Fruit fly (Drosophila melanogaster) whole organism, embryonic: ENCODE data around the gene tex.

Experiments
- ATbp ChIP-seq: fragments of 200-800 bp; sonication (Bioruptor generic); optimal IDR thresholded peaks from 2 replicates; lab custom pipeline; 2017; ENCODE audit warnings: missing biosample characterization, mild to moderate bottlenecking, missing genetic modification characterization, missing genetic modification reagents
- Asciz ChIP-seq: fragments of 200-800 bp; sonication (Bioruptor generic); optimal IDR thresholded peaks from 2 replicates; lab custom pipeline; 2017; ENCODE audit warnings: missing biosample characterization, mild to moderate bottlenecking, missing genetic modification characterization, missing genetic modification reagents
- Blimp-1 ChIP-seq: fragments of 200-800 bp; sonication (Bioruptor generic); optimal IDR thresholded peaks from 3 replicates; lab custom pipeline; 2018; ENCODE audit warnings: missing biosample characterization, missing genetic modification characterization, mild to moderate bottlenecking, moderate library complexity, missing genetic modification reagents
- CG10209 ChIP-seq: fragments of 200-800 bp; sonication (Bioruptor generic); optimal IDR thresholded peaks from 3 replicates; lab custom pipeline; 2017; ENCODE audit warnings: missing biosample characterization, mild to moderate bottlenecking, missing genetic modification characterization, missing genetic modification reagents
- CG10366 ChIP-seq: fragments of 200-800 bp; sonication (Bioruptor generic); IDR thresholded peaks from 2 replicates; pipeline ENCODE4 v1.3.6; 2022; ENCODE audit warnings: missing biosample characterization, missing genetic modification characterization
- CG11723 ChIP-seq: fragments of 200-800 bp; sonication (Bioruptor generic); optimal IDR thresholded peaks from 2 replicates; lab custom pipeline; 2017; ENCODE audit warnings: missing biosample characterization, mild to moderate bottlenecking, missing genetic modification characterization
- CG12071 ChIP-seq: fragments of 200-800 bp; sonication (Bioruptor generic); optimal IDR thresholded peaks from 3 replicates; lab custom pipeline; 2018; ENCODE audit warnings: missing biosample characterization, mild to moderate bottlenecking, missing genetic modification characterization
- CG12104 ChIP-seq: fragments of 200-800 bp; sonication (Bioruptor generic); optimal IDR thresholded peaks from 3 replicates; lab custom pipeline; 2016; ENCODE audit warnings: missing biosample characterization, missing genetic modification characterization
- CG12219 ChIP-seq: fragments of 200-800 bp; sonication (Bioruptor generic); optimal IDR thresholded peaks from 3 replicates; lab custom pipeline; 2018; ENCODE audit warnings: missing biosample characterization, mild to moderate bottlenecking, missing genetic modification characterization
- CG12391 ChIP-seq: fragments of 200-800 bp; sonication (Bioruptor generic); optimal IDR thresholded peaks from 3 replicates; lab custom pipeline; 2018; ENCODE audit warnings: missing biosample characterization, mild to moderate bottlenecking, missing genetic modification characterization, moderate library complexity
- CG12659 ChIP-seq: fragments of 200-800 bp; sonication (Bioruptor generic); optimal IDR thresholded peaks from 3 replicates; lab custom pipeline; 2017; ENCODE audit warnings: mild to moderate bottlenecking, missing biosample characterization, missing genetic modification reagents, missing genetic modification characterization
- CG13296 ChIP-seq: fragments of 200-800 bp; sonication (Bioruptor generic); optimal IDR thresholded peaks from 3 replicates; lab custom pipeline; 2018; ENCODE audit warnings: missing biosample characterization, mild to moderate bottlenecking, missing genetic modification characterization
- CG13624 ChIP-seq: fragments of 200-800 bp; sonication (Bioruptor generic); optimal IDR thresholded peaks from 2 replicates; lab custom pipeline; 2016; ENCODE audit warnings: missing biosample characterization, missing genetic modification characterization
- CG14667 ChIP-seq: fragments of 200-800 bp; sonication (Bioruptor generic); IDR thresholded peaks from 2 replicates; pipeline ENCODE4 v1.3.6; 2022; ENCODE audit warnings: missing biosample characterization, missing genetic modification characterization
- CG14710 ChIP-seq: fragments of 200-800 bp; sonication (Bioruptor generic); optimal IDR thresholded peaks from 3 replicates; lab custom pipeline; 2019; ENCODE audit warnings: missing biosample characterization, mild to moderate bottlenecking, missing genetic modification characterization, moderate library complexity
- CG15011 ChIP-seq: fragments of 200-800 bp; sonication (Bioruptor generic); optimal IDR thresholded peaks from 3 replicates; lab custom pipeline; 2018; ENCODE audit warnings: missing biosample characterization, mild to moderate bottlenecking, missing genetic modification characterization
- CG17912 ChIP-seq: fragments of 200-800 bp; sonication (Bioruptor generic); optimal IDR thresholded peaks from 2 replicates; lab custom pipeline; 2018; ENCODE audit warnings: missing biosample characterization, mild to moderate bottlenecking, missing genetic modification characterization
- CG2120 ChIP-seq: fragments of 200-800 bp; sonication (Bioruptor generic); optimal IDR thresholded peaks from 3 replicates; lab custom pipeline; 2016; ENCODE audit warnings: missing biosample characterization, missing genetic modification characterization
- CG30403 ChIP-seq: fragments of 200-800 bp; sonication (Bioruptor generic); optimal IDR thresholded peaks from 3 replicates; lab custom pipeline; 2016; ENCODE audit warnings: missing biosample characterization, missing genetic modification characterization
- CG31365 ChIP-seq: fragments of 200-800 bp; sonication (Bioruptor generic); optimal IDR thresholded peaks from 2 replicates; lab custom pipeline; 2018; ENCODE audit warnings: missing biosample characterization, mild to moderate bottlenecking, missing genetic modification characterization
- CG32532 ChIP-seq: fragments of 200-800 bp; sonication (Bioruptor generic); IDR thresholded peaks from 2 replicates; pipeline ENCODE4 v1.3.6; 2022; ENCODE audit warnings: missing biosample characterization, missing genetic modification characterization
- CG3407 ChIP-seq: fragments of 200-800 bp; sonication (Bioruptor generic); optimal IDR thresholded peaks from 2 replicates; lab custom pipeline; 2018; ENCODE audit warnings: missing biosample characterization, mild to moderate bottlenecking, missing genetic modification characterization
- CG4424 ChIP-seq: fragments of 200-800 bp; sonication (Bioruptor generic); optimal IDR thresholded peaks from 3 replicates; lab custom pipeline; 2016; ENCODE audit warnings: missing biosample characterization, missing genetic modification characterization
- CG4854 ChIP-seq: fragments of 200-800 bp; sonication (Bioruptor generic); optimal IDR thresholded peaks from 2 replicates; lab custom pipeline; 2016; ENCODE audit warnings: missing biosample characterization, missing genetic modification characterization, inconsistent platforms
- CG5180 ChIP-seq: fragments of 200-800 bp; sonication (Bioruptor generic); optimal IDR thresholded peaks from 3 replicates; lab custom pipeline; 2017; ENCODE audit warnings: missing biosample characterization, missing genetic modification characterization, mild to moderate bottlenecking, moderate library complexity, missing genetic modification reagents
- CG6813 ChIP-seq: fragments of 200-800 bp; sonication (Bioruptor generic); optimal IDR thresholded peaks from 2 replicates; lab custom pipeline; 2017; ENCODE audit warnings: missing biosample characterization, missing genetic modification characterization, mild to moderate bottlenecking, moderate library complexity, missing genetic modification reagents
- CG7372 ChIP-seq: fragments of 200-800 bp; sonication (Bioruptor generic); IDR thresholded peaks from 2 replicates; pipeline ENCODE4 v1.3.6; 2022; ENCODE audit warnings: missing biosample characterization, missing genetic modification characterization
- Dek ChIP-seq: fragments of 200-800 bp; sonication (Bioruptor generic); optimal IDR thresholded peaks from 3 replicates; lab custom pipeline; 2019; ENCODE audit warnings: missing biosample characterization, mild to moderate bottlenecking, missing genetic modification characterization, moderate library complexity
- Dp ChIP-seq: fragments of 200-800 bp; sonication (Bioruptor generic); optimal IDR thresholded peaks from 2 replicates; lab custom pipeline; 2018; ENCODE audit warnings: missing biosample characterization, mild to moderate bottlenecking, missing genetic modification characterization, moderate library complexity
- Drgx ChIP-seq: fragments of 200-800 bp; sonication (Bioruptor generic); IDR thresholded peaks from 2 replicates; pipeline ENCODE4 v1.3.6; 2022; ENCODE audit warnings: missing biosample characterization, missing genetic modification characterization
- Fer3 ChIP-seq: fragments of 200-800 bp; sonication (Bioruptor generic); optimal IDR thresholded peaks from 2 replicates; lab custom pipeline; 2018; ENCODE audit warnings: missing biosample characterization, mild to moderate bottlenecking, missing genetic modification characterization, moderate library complexity
- Hand ChIP-seq: fragments of 200-800 bp; sonication (Bioruptor generic); optimal IDR thresholded peaks from 2 replicates; lab custom pipeline; 2017; ENCODE audit warnings: mild to moderate bottlenecking, missing biosample characterization, missing genetic modification reagents, missing genetic modification characterization
- Hey ChIP-seq: fragments of 200-800 bp; sonication (Bioruptor generic); optimal IDR thresholded peaks from 3 replicates; lab custom pipeline; 2018; ENCODE audit warnings: missing biosample characterization, mild to moderate bottlenecking, missing genetic modification characterization
- Hmr ChIP-seq: fragments of 200-800 bp; sonication (Bioruptor generic); optimal IDR thresholded peaks from 3 replicates; lab custom pipeline; 2017; ENCODE audit warnings: mild to moderate bottlenecking, missing biosample characterization, missing genetic modification reagents, missing genetic modification characterization
- Jarid2 ChIP-seq: fragments of 200-800 bp; sonication (Bioruptor generic); optimal IDR thresholded peaks from 3 replicates; lab custom pipeline; 2017; ENCODE audit warnings: mild to moderate bottlenecking, missing biosample characterization, missing genetic modification reagents, missing genetic modification characterization
- Meics ChIP-seq: fragments of 200-800 bp; sonication (Bioruptor generic); optimal IDR thresholded peaks from 2 replicates; lab custom pipeline; 2017; ENCODE audit warnings: missing biosample characterization, mild to moderate bottlenecking, missing genetic modification characterization
- Pdp1 ChIP-seq, 2 experiments: fragments of 200-800 bp; sonication (Bioruptor generic); optimal IDR thresholded peaks; 3 replicates each; lab custom pipeline; 2016; ENCODE audit warnings: missing biosample characterization in 2 of 2, missing genetic modification characterization in 2 of 2, mild to moderate bottlenecking in 1 of 2, moderate library complexity in 1 of 2
- Rfx ChIP-seq: fragments of 200-800 bp; sonication (Bioruptor generic); IDR thresholded peaks from 2 replicates; pipeline ENCODE4 v1.3.6; 2022; ENCODE audit warnings: missing biosample characterization, missing genetic modification characterization
- fd102C ChIP-seq: fragments of 200-800 bp; sonication (Bioruptor generic); optimal IDR thresholded peaks from 2 replicates; lab custom pipeline; 2018; ENCODE audit warnings: missing biosample characterization, mild to moderate bottlenecking, missing genetic modification characterization, moderate library complexity
- hkb ChIP-seq, 2 experiments: fragments of 200-800 bp in 1 of 2; fragments of >200 bp in 1 of 2; sonication (Bioruptor generic) in 1 of 2; IDR thresholded peaks in 1 of 2; optimal IDR thresholded peaks in 1 of 2; 2 replicates each; pipeline versions ENCODE4 v1.3.6 to Lab custom; 2017 to 2022; ENCODE audit warnings: missing biosample characterization in 1 of 2, missing genetic modification characterization in 1 of 2
- lilli ChIP-seq: fragments of 200-800 bp; sonication (Bioruptor generic); optimal IDR thresholded peaks from 3 replicates; lab custom pipeline; 2016; ENCODE audit warnings: missing biosample characterization, missing genetic modification characterization
- row ChIP-seq: fragments of 200-800 bp; sonication (Bioruptor generic); IDR thresholded peaks from 3 replicates; pipeline ENCODE4 v1.3.6; 2022; ENCODE audit warnings: missing biosample characterization, missing genetic modification characterization
- sens ChIP-seq: fragments of 200-800 bp; sonication (Bioruptor generic); peaks from one replicate; lab custom pipeline; 2016; ENCODE audit warnings: missing biosample characterization, missing genetic modification characterization
- slbo ChIP-seq: fragments of 200-800 bp; sonication (Bioruptor generic); IDR thresholded peaks from 2 replicates; pipeline ENCODE4 v1.3.6; 2022; ENCODE audit warnings: missing biosample characterization, missing genetic modification characterization
- slou ChIP-seq: fragments of 200-800 bp; sonication (Bioruptor generic); optimal IDR thresholded peaks from 3 replicates; lab custom pipeline; 2016; ENCODE audit warnings: missing biosample characterization, missing genetic modification characterization
- stwl ChIP-seq: fragments of 200-800 bp; sonication (Bioruptor generic); optimal IDR thresholded peaks from 3 replicates; lab custom pipeline; 2018; ENCODE audit warnings: missing biosample characterization, mild to moderate bottlenecking, missing genetic modification characterization, moderate library complexity
- tup ChIP-seq: fragments of 200-800 bp; sonication (Bioruptor generic); optimal IDR thresholded peaks from 2 replicates; lab custom pipeline; 2016; ENCODE audit warnings: missing biosample characterization, mild to moderate bottlenecking, missing genetic modification characterization, moderate library complexity
- twi ChIP-seq: fragments of 200-800 bp; optimal IDR thresholded peaks from 2 replicates; lab custom pipeline; 2019; ENCODE audit warnings: missing biosample characterization, mild to moderate bottlenecking, missing genetic modification characterization, moderate library complexity

tex gene

DNA sequence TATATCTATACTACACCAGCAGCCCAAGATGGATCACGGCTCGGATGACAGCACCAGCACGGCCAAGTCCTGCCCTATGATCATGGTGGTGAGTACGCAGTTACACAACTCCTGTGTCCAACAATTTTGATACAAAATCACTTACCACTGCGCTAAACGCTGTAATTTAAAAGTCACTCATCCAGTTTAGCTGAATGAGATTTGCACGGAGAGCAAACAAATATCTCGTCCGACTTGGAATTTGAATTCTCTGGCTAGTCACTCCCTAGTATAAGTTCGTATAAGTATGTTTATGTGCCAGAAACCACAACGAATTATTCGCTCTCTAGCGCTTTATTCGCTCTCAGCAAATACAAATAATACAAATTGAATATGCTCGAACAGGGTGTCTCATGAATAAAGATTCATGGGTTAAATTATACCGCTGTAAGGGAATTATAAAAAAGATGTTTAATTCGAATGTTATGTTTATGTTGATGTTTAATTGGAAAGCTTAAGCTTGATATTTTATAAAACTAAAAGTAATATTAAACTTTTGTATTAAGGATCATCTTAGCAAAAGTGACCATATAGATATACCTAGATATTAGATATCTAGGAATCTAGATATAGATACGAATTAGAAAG is 9.4 kb upstream of the tex start:
- TF ChIP-seq slou (no peak), CG10366 (peak; percentile 68), CG12071 (GFP tag; lab: Kevin White, UChicago) (peak; percentile 9), twi (tag; lab: Kevin White, UChicago) (no peak), CG6813 (GFP tag; lab: Kevin White, UChicago) (peak; percentile 46), CG12219 (GFP tag; lab: Kevin White, UChicago) (peak; percentile 14), CG13624 (GFP tag; lab: Kevin White, UChicago) (no peak), Dp (GFP tag; lab: Kevin White, UChicago) (no peak), CG10209 (GFP tag; lab: Kevin White, UChicago) (peak; percentile 18), CG5180 (GFP tag; lab: Kevin White, UChicago) (peak; percentile 45), CG11723 (no peak), Dek (peak; percentile 33), Drgx (GFP tag; lab: Robert Waterston, UW) (peak; percentile 48), CG14710 (tag; lab: Kevin White, UChicago) (no peak), Meics (peak; percentile 35), Rfx (GFP tag; lab: Robert Waterston, UW) (peak; percentile 51; the same call in 1 of the 2 replicates), CG4424 (GFP tag; lab: Kevin White, UChicago) (no peak), Jarid2 (peak; percentile 47), stwl (tag; lab: Kevin White, UChicago) (no peak), Blimp-1 (no peak), hkb (optimal IDR thresholded peaks at IDR 0.05; lab: Kevin White, UChicago) (no peak), hkb (GFP tag; IDR thresholded peaks at IDR 0.05; lab: Robert Waterston, UW) (peak; percentile 15; the same call in 1 of the 2 replicates), ATbp (GFP tag; lab: Kevin White, UChicago) (no peak), fd102C (GFP tag; lab: Kevin White, UChicago) (no peak), Fer3 (tag; lab: Kevin White, UChicago) (peak; percentile 56), Hand (GFP tag; lab: Kevin White, UChicago) (peak; percentile 1), CG30403 (GFP tag; lab: Kevin White, UChicago) (peak; percentile 3), CG3407 (GFP tag; lab: Kevin White, UChicago) (no peak), Pdp1 (GFP tag; optimal IDR thresholded peaks at IDR 0.05; lab: Kevin White, UChicago) (peak in 1 of 2 experiments; percentile 69), Hmr (GFP tag; lab: Kevin White, UChicago) (peak; percentile 53), lilli (peak; percentile 25), CG13296 (GFP tag; lab: Kevin White, UChicago) (peak; percentile 42), tup (no peak), CG17912 (GFP tag; lab: Kevin White, UChicago) (no peak), CG12659 (GFP tag; lab: Kevin White, UChicago) (peak; percentile 12), sens (GFP tag; lab: Kevin White, UChicago) (peak; percentile 72), Asciz (GFP tag; lab: Kevin White, UChicago) (peak; percentile 26), row (GFP tag; lab: Robert Waterston, UW) (peak; percentile 47; the same call in 1 of the 3 replicates), CG2120 (peak; percentile 61), CG7372 (GFP tag; lab: Robert Waterston, UW) (no peak), CG14667 (no peak), CG32532 (GFP tag; lab: Robert Waterston, UW) (peak; percentile 48; the same call in 1 of the 2 replicates), CG4854 (GFP tag; lab: Kevin White, UChicago) (no peak), CG15011 (GFP tag; lab: Kevin White, UChicago) (peak; percentile 13), Hey (no peak), CG12391 (peak; percentile 23), CG12104 (GFP tag; lab: Kevin White, UChicago) (no peak), slbo (GFP tag; lab: Robert Waterston, UW) (peak; percentile 49; the same call in 1 of the 2 replicates), CG31365 (tag; lab: Kevin White, UChicago) (peak; percentile 6)
